Worm (Caenorhabditis elegans) whole organism, L1 larva: ENCODE data around the gene C16C8.19.

Source experiments
- aly-2 ChIP-seq: fragments of 150-350 bp; optimal IDR thresholded peaks from 2 replicates; lab custom pipeline; 2014; ENCODE audit warnings: missing biosample characterization, missing genetic modification characterization
- elt-3 ChIP-seq, 6 experiments: fragments of 150-350 bp in 1 of 6; sonication (generic microtip); optimal IDR thresholded peaks; 2 replicates each; lab custom pipeline; 2017 to 2018; ENCODE audit warnings: missing biosample characterization in 6 of 6, missing genetic modification characterization in 6 of 6, inconsistent platforms in 1 of 6
- fkh-10 ChIP-seq: sonication (generic microtip); optimal IDR thresholded peaks from 2 replicates; lab custom pipeline; 2017; ENCODE audit warnings: missing biosample characterization, missing genetic modification reagents, missing genetic modification characterization
- fos-1 ChIP-seq: fragments of 150-350 bp; optimal IDR thresholded peaks from 2 replicates; lab custom pipeline; 2014; ENCODE audit warnings: missing biosample characterization, missing genetic modification characterization
- isw-1 ChIP-seq: fragments of 200-800 bp; sonication (Bioruptor generic); IDR thresholded peaks from 2 replicates; pipeline ENCODE4 v1.3.6; 2022; ENCODE audit warnings: missing genetic modification characterization, missing compliant biosample characterization
- lin-14 ChIP-seq: fragments of 200-800 bp; sonication (Bioruptor generic); optimal IDR thresholded peaks from 2 replicates; lab custom pipeline; 2018; ENCODE audit warnings: mild to moderate bottlenecking, missing genetic modification characterization, moderate library complexity, missing compliant biosample characterization
- lsy-2 ChIP-seq, 2 experiments: fragments of 150-350 bp; optimal IDR thresholded peaks; 2 replicates each; lab custom pipeline; 2014; ENCODE audit warnings: missing biosample characterization in 2 of 2, missing genetic modification characterization in 2 of 2
- mdl-1 ChIP-seq, 2 experiments: fragments of 150-350 bp; optimal IDR thresholded peaks; 2 replicates each; lab custom pipeline; 2014 to 2017; ENCODE audit warnings: missing biosample characterization in 2 of 2, missing genetic modification characterization in 2 of 2, inconsistent platforms in 1 of 2
- nhr-85 ChIP-seq: sonication (generic microtip); peaks from one replicate; lab custom pipeline; 2016; ENCODE audit warnings: missing genetic modification characterization, inconsistent platforms, missing compliant biosample characterization
- skn-1 ChIP-seq: fragments of 150-350 bp; optimal IDR thresholded peaks from 2 replicates; lab custom pipeline; 2014; ENCODE audit warnings: missing biosample characterization, missing genetic modification characterization
- snu-23 ChIP-seq: sonication (generic microtip); optimal IDR thresholded peaks from 2 replicates; lab custom pipeline; 2016; ENCODE audit warnings: missing genetic modification characterization, missing compliant biosample characterization
- unc-62 ChIP-seq: fragments of 150-350 bp; optimal IDR thresholded peaks from 2 replicates; lab custom pipeline; 2014; ENCODE audit warnings: missing biosample characterization, missing genetic modification reagents, missing genetic modification characterization
- vab-15 ChIP-seq: sonication (generic microtip); optimal IDR thresholded peaks from 2 replicates; lab custom pipeline; 2017; ENCODE audit warnings: missing genotype, mild to moderate bottlenecking, missing genetic modification characterization, missing compliant biosample characterization

DNA sequence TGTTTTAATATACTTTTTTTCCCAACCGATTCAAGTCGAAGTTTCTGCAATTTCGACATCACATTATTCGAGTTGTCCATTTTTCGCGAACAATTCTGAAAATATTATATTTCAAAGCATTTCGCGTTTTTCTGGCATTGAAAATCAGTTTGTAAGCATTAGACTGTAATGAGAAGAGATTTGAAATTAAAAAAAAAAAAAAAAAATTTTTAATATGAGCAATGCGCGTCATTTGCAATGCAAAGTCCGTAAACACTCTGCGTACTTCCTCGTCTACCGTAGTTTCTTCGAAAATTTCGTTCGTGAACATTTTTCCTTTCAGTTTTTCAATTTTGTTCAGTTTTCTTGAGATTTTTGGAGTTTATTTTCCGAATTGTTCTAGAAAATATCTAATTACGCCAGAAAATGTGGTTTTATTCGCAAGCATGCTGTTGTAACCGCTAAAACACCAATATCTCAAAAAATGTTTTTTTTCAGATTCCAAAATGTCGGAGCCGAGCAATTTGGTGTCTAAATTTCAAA is 12.9 kb upstream of the C16C8.19 start, which contains the start of the genes C16C8.5 and C16C8.16:
- no peak for TF ChIP-seq elt-3 (tag; optimal IDR thresholded peaks at IDR 0.05; lab: Kevin White, UChicago)
- no peak for TF ChIP-seq nhr-85
- no peak for TF ChIP-seq unc-62
- no peak for TF ChIP-seq vab-15 (tag; lab: Kevin White, UChicago)
- TF ChIP-seq aly-2, result no peak
- no peak for TF ChIP-seq fos-1 (tag; lab: Kevin White, UChicago)
- no peak for TF ChIP-seq lsy-2 (tag; optimal IDR thresholded peaks at IDR 0.05; lab: Kevin White, UChicago)
- TF ChIP-seq isw-1 (GFP tag; lab: Robert Waterston, UW), result no peak
- TF ChIP-seq fkh-10 (GFP tag; lab: Kevin White, UChicago), result no peak
- TF ChIP-seq lin-14 (GFP tag; lab: Kevin White, UChicago), result no peak
- no peak for TF ChIP-seq snu-23 (GFP tag; lab: Kevin White, UChicago)
- no peak for TF ChIP-seq skn-1 (tag; lab: Kevin White, UChicago)
- TF ChIP-seq mdl-1 (tag; optimal IDR thresholded peaks at IDR 0.05; lab: Kevin White, UChicago), result no peak
